Worm (Caenorhabditis elegans): Measurements from ENCODE around the gene T09F3.7.

Gene T09F3.7

ce11 chrII:10416332-10416863 lies 25.4 kb downstream of the T09F3.7 start, which contains the start of gene eif-2A:
eif-2A (plus strand) TSS chrII:10416800.
- TF ChIP-seq W03F9.2 (tag; optimal IDR thresholded peaks at IDR 0.05): peak; percentile 15
- no peak for TF ChIP-seq dao-5 (tag; optimal IDR thresholded peaks at IDR 0.05)
- no peak for TF ChIP-seq him-1 (tag; optimal IDR thresholded peaks at IDR 0.05)

DNA sequence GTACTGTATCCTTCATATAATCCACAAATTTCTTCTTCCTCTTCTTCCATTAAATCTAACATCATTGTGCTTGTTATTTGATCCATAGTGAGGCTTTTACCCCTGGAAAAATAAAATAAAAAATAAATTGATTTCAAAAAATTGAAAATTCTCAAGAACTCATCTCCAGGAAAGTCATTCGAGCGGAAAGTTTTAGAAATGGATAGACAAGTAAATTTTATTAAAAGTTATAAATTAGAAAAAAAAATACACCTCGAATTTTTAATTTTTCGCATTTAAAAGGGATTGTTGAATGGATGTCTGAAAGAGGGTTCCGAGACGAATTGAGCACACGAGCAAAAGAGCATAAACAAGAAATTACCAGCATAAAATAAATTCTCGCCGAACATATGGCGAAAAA lies 31.0 kb downstream of the T09F3.7 start, which contains the start of gene frpr-21:
Gene frpr-21, minus strand, starts transcription at position 101 of the 400 bp plus-strand sequence.
- TF ChIP-seq him-1 (tag; optimal IDR thresholded peaks at IDR 0.05): no peak
- TF ChIP-seq W03F9.2 (tag; optimal IDR thresholded peaks at IDR 0.05): no peak
- TF ChIP-seq dao-5 (tag; optimal IDR thresholded peaks at IDR 0.05): no peak

- TF ChIP-seq him-1 (tag; optimal IDR thresholded peaks at IDR 0.05) (no peak), W03F9.2 (tag; optimal IDR thresholded peaks at IDR 0.05) (no peak), dao-5 (tag; optimal IDR thresholded peaks at IDR 0.05) (no peak)
Measured at ce11 chrII:10435836-10436235, 44.9 kb downstream of the T09F3.7 start, which contains the start of gene cut-4. cut-4 (plus strand) TSS chrII:10436136.

DNA sequence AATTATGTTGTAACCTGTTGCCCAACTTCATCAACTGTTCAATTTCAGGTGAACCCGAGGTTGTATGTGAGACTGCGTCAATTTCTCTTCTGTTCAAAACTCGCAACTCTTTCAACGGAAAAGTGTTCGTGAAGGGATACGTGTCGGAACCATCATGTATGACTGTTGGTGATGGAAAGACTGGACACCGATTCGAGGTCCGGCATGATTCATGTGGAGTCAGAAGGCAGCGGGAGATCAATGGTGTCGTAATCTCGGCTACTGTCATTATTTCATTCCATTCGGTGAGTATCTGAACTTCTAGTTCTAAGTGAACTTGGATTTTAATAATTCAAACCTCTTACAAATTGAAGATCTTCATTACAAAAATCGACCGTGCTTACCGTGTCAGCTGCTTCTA lies 46.9 kb downstream of the T09F3.7 start:
- TF ChIP-seq him-1 (tag; optimal IDR thresholded peaks at IDR 0.05) (no peak), W03F9.2 (tag; optimal IDR thresholded peaks at IDR 0.05) (no peak)

- TF ChIP-seq W03F9.2 (tag; optimal IDR thresholded peaks at IDR 0.05) (no peak), dao-5 (tag; optimal IDR thresholded peaks at IDR 0.05) (no peak), him-1 (tag; optimal IDR thresholded peaks at IDR 0.05) (no peak)
Measured at ce11 chrII:10439976-10440375, 49.0 kb downstream of the T09F3.7 start, which contains the start of gene E04D5.4. E04D5.4 (plus strand) TSS chrII:10440276.
